Worm (Caenorhabditis elegans) whole organism, L3 larva: ENCODE measurements around the gene F53A3.7.

Source experiments
- lin-15B ChIP-seq: fragments of 150-350 bp; optimal IDR thresholded peaks from 2 replicates; lab custom pipeline; 2014; ENCODE audit warnings: missing biosample characterization, missing genetic modification characterization
- nhr-237 ChIP-seq: fragments of 150-350 bp; optimal IDR thresholded peaks from 2 replicates; lab custom pipeline; 2014; ENCODE audit warnings: missing biosample characterization, missing genetic modification characterization

- TF ChIP-seq nhr-237: no peak
- peak; percentile 63 for TF ChIP-seq lin-15B (tag; lab: Kevin White, UChicago)
Measured at ce11 chrIII:1921136-1921680, 30.1 kb upstream of the F53A3.7 start.
